Worm (Caenorhabditis elegans) whole organism, late embryonic: ENCODE measurements around the gene C44C10.9.

ENCODE experiments used
- ceh-18 ChIP-seq: sonication (generic microtip); optimal IDR thresholded peaks from 2 replicates; lab custom pipeline; 2016; ENCODE audit warnings: missing genetic modification characterization, missing compliant biosample characterization
- dve-1 ChIP-seq: sonication (generic microtip); optimal IDR thresholded peaks from 2 replicates; lab custom pipeline; 2017; ENCODE audit warnings: antibody characterized with exemption, mild to moderate bottlenecking, missing genetic modification characterization, missing compliant biosample characterization
- elt-2 ChIP-seq: sonication (generic microtip); optimal IDR thresholded peaks from 2 replicates; lab custom pipeline; 2016; ENCODE audit warnings: missing genetic modification reagents, missing genetic modification characterization, missing compliant biosample characterization
- fkh-10 ChIP-seq: fragments of 150-350 bp; optimal IDR thresholded peaks from 2 replicates; lab custom pipeline; 2014; ENCODE audit warnings: missing biosample characterization, missing genetic modification reagents, missing genetic modification characterization
- hlh-30 ChIP-seq: sonication (generic microtip); optimal IDR thresholded peaks from 2 replicates; lab custom pipeline; 2017; ENCODE audit warnings: antibody characterized with exemption, missing genetic modification characterization, missing compliant biosample characterization; ENCODE audit not compliant: insufficient read depth
- npax-4 ChIP-seq: sonication (generic microtip); optimal IDR thresholded peaks from 2 replicates; lab custom pipeline; 2016; ENCODE audit warnings: missing genetic modification characterization, missing compliant biosample characterization
- pax-1 ChIP-seq: fragments of 150-350 bp; optimal IDR thresholded peaks from 2 replicates; lab custom pipeline; 2014; ENCODE audit warnings: missing biosample characterization, missing genetic modification characterization
- pha-4 ChIP-seq: fragments of 150-350 bp; optimal IDR thresholded peaks from 2 replicates; lab custom pipeline; 2018; ENCODE audit warnings: missing biosample characterization, missing genetic modification reagents, missing genetic modification characterization
- syd-9 ChIP-seq: sonication (generic microtip); optimal IDR thresholded peaks from 2 replicates; lab custom pipeline; 2016; ENCODE audit warnings: mild to moderate bottlenecking, missing genetic modification characterization, moderate library complexity, missing compliant biosample characterization

DNA sequence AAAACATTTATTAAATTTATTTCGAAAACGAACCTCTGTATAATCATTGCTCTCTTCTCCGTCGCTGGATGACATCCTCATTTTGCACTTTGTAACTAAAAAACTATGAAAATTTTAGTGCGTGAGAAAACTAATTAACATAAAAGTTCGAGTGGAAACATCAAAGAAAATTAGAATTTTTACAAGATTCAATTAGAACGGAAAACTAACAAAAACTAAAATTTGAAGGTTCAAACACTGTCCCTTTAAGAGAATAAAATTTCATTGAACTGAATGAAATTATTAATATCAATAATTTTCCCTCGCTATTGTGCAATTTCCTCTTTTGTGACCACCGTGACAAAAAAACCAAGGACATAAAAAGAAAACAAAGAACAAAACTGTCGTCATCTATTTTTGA lies 20.7 kb upstream of the C44C10.9 start, which contains the start of gene D1053.3:
- TF ChIP-seq elt-2: no peak
- TF ChIP-seq fkh-10: no peak
- no peak for TF ChIP-seq pha-4
- TF ChIP-seq pax-1 (tag; lab: Kevin White, UChicago): no peak
- TF ChIP-seq hlh-30 (tag; lab: Kevin White, UChicago): no peak
- no peak for TF ChIP-seq npax-4
- no peak for TF ChIP-seq ceh-18 (tag; lab: Kevin White, UChicago)
- TF ChIP-seq syd-9: no peak
- no peak for TF ChIP-seq dve-1 (tag; lab: Kevin White, UChicago)
